2 worm cellular contexts compared by ENCODE assay signal in genomic region chrIII:13268856-13269255, ce11.
TF ChIP-seq lines count a peak whose summit lies in the region.

cpf-2 (minus strand) TSS chrIII:13268883.

TF ChIP-seq in whole organism, L4 larva, 104 proteins besides CTCF, POLR2A, EP300 and RAD21 (continued from another document):
- TF ChIP-seq zfp-3 (GFP tag; conservative IDR thresholded peaks at IDR 0.05; lab: Robert Waterston, UW) = no peak
- TF ChIP-seq dmd-6 (GFP tag; IDR thresholded peaks at IDR 0.05; lab: Robert Waterston, UW) = peak; percentile 34; the same call in 1 of the 2 replicates
- TF ChIP-seq ceh-20 (GFP tag; IDR thresholded peaks at IDR 0.05; lab: Robert Waterston, UW) = no peak
- TF ChIP-seq madf-5 (GFP tag; IDR thresholded peaks at IDR 0.05; lab: Robert Waterston, UW) = no peak
- peak; percentile 40 for TF ChIP-seq nhr-102 (tag; optimal IDR thresholded peaks at IDR 0.05; lab: Kevin White, UChicago)
- no peak for TF ChIP-seq nhr-28 (tag; optimal IDR thresholded peaks at IDR 0.05; lab: Kevin White, UChicago)
- no peak for TF ChIP-seq nhr-237 (tag; optimal IDR thresholded peaks at IDR 0.05; lab: Kevin White, UChicago)
- TF ChIP-seq nhr-77 (tag; optimal IDR thresholded peaks at IDR 0.05; lab: Kevin White, UChicago) = no peak
- no peak for TF ChIP-seq unc-39 (tag; optimal IDR thresholded peaks at IDR 0.05; lab: Kevin White, UChicago)
- TF ChIP-seq nhr-25 (tag; optimal IDR thresholded peaks at IDR 0.05; lab: Kevin White, UChicago; ENCODE audit: borderline replicate concordance, insufficient read depth) = peak; percentile 72
- 0 out of 2 replicates have a peak, but pooled peaks have one; percentile 22 for TF ChIP-seq vab-7 (GFP tag; IDR thresholded peaks at IDR 0.05; lab: Robert Waterston, UW)
- TF ChIP-seq T26A8.4 (GFP tag; IDR thresholded peaks at IDR 0.05; lab: Robert Waterston, UW) = peak; percentile 67
- TF ChIP-seq lin-15B (tag; optimal IDR thresholded peaks at IDR 0.05; lab: Kevin White, UChicago) = no peak
- no peak for TF ChIP-seq tag-97 (GFP tag; IDR thresholded peaks at IDR 0.05; lab: Robert Waterston, UW)
- TF ChIP-seq hlh-11 (tag; optimal IDR thresholded peaks at IDR 0.05; lab: Kevin White, UChicago) = peak; percentile 61
- TF ChIP-seq ZK337.2 (GFP tag; IDR thresholded peaks at IDR 0.05; lab: Robert Waterston, UW) = peak; percentile 54; the same call in 1 of the 2 replicates
- TF ChIP-seq daf-8 (GFP tag; IDR thresholded peaks at IDR 0.05; lab: Robert Waterston, UW) = no peak
- TF ChIP-seq daf-16 (GFP tag; optimal IDR thresholded peaks at IDR 0.05; lab: Kevin White, UChicago) = peak in 1 of 2 experiments; percentile 3
- TF ChIP-seq daf-16 (tag; optimal IDR thresholded peaks at IDR 0.05; lab: Kevin White, UChicago) = peak; percentile 52
- no peak for TF ChIP-seq snpc-1.2 (GFP tag; IDR thresholded peaks at IDR 0.05; lab: Robert Waterston, UW)
- TF ChIP-seq gei-8 (GFP tag; optimal IDR thresholded peaks at IDR 0.05; lab: Kevin White, UChicago) = no peak
- no peak for TF ChIP-seq madf-9 (GFP tag; conservative IDR thresholded peaks at IDR 0.05; lab: Robert Waterston, UW)
- no peak for TF ChIP-seq skn-1 (tag; optimal IDR thresholded peaks at IDR 0.05; lab: Kevin White, UChicago)
- TF ChIP-seq zip-11 (GFP tag; IDR thresholded peaks at IDR 0.05; lab: Robert Waterston, UW) = no peak
- TF ChIP-seq nhr-41 (GFP tag; IDR thresholded peaks at IDR 0.05; lab: Robert Waterston, UW) = no peak
- no peak for TF ChIP-seq F49E8.2 (tag; optimal IDR thresholded peaks at IDR 0.05; lab: Kevin White, UChicago; ENCODE audit: borderline replicate concordance)
- TF ChIP-seq ces-1 (GFP tag; optimal IDR thresholded peaks at IDR 0.05; lab: Kevin White, UChicago) = peak; percentile 17
- TF ChIP-seq egl-27 (tag; optimal IDR thresholded peaks at IDR 0.05; lab: Kevin White, UChicago) = no peak
- peak; percentile 32 for TF ChIP-seq lin-13 (GFP tag; optimal IDR thresholded peaks at IDR 0.05; lab: Kevin White, UChicago)
- TF ChIP-seq fos-1 (tag; optimal IDR thresholded peaks at IDR 0.05; lab: Kevin White, UChicago) = no peak
- no peak for TF ChIP-seq ZK546.5 (tag; optimal IDR thresholded peaks at IDR 0.05; lab: Kevin White, UChicago)
- TF ChIP-seq tra-1 (GFP tag; IDR thresholded peaks at IDR 0.05; lab: Robert Waterston, UW) = no peak
- no peak for TF ChIP-seq cey-2 (tag; optimal IDR thresholded peaks at IDR 0.05; lab: Kevin White, UChicago; ENCODE audit: borderline replicate concordance, insufficient read depth)
- peak; percentile 65 for TF ChIP-seq spr-1 (tag; optimal IDR thresholded peaks at IDR 0.05; lab: Kevin White, UChicago)
- no peak for TF ChIP-seq ztf-11 (tag; optimal IDR thresholded peaks at IDR 0.05; lab: Kevin White, UChicago)
- TF ChIP-seq lin-29 (GFP tag; IDR thresholded peaks at IDR 0.05; lab: Robert Waterston, UW) = no peak
- no peak for TF ChIP-seq Y75B8A.6 (GFP tag; IDR thresholded peaks at IDR 0.05; lab: Robert Waterston, UW)
- TF ChIP-seq Y5F2A.4 (GFP tag; optimal IDR thresholded peaks at IDR 0.05; lab: Kevin White, UChicago) = no peak
- peak; percentile 3 for TF ChIP-seq ceh-28 (tag; optimal IDR thresholded peaks at IDR 0.05; lab: Kevin White, UChicago)
- no peak for TF ChIP-seq mdl-1 (tag; optimal IDR thresholded peaks at IDR 0.05; lab: Kevin White, UChicago)
- TF ChIP-seq F26F4.8 (GFP tag; conservative IDR thresholded peaks at IDR 0.05; lab: Robert Waterston, UW) = no peak
- TF ChIP-seq nhr-10 (tag; optimal IDR thresholded peaks at IDR 0.05; lab: Kevin White, UChicago) = no peak
- TF ChIP-seq pha-4 (GFP tag; IDR thresholded peaks at IDR 0.05; lab: Robert Waterston, UW) = 0 out of 2 replicates have a peak, but pooled peaks have one; percentile 24
- TF ChIP-seq pha-4 (tag; optimal IDR thresholded peaks at IDR 0.05; lab: Kevin White, UChicago) = no peak
- TF ChIP-seq sdz-12 (GFP tag; optimal IDR thresholded peaks at IDR 0.05; lab: Kevin White, UChicago) = no peak
- TF ChIP-seq ama-1 (optimal IDR thresholded peaks at IDR 0.05; lab: Kevin White, UChicago) = no peak
- peak; percentile 99 for TF ChIP-seq aha-1 (tag; lab: Kevin White, UChicago)

TF ChIP-seq in whole organism, late embryonic, 69 proteins besides CTCF, POLR2A, EP300 and RAD21 (continued from another document):
- peak; percentile 67 for TF ChIP-seq ceh-2 (tag; optimal IDR thresholded peaks at IDR 0.05; lab: Kevin White, UChicago)
- no peak for TF ChIP-seq sox-2 (GFP tag; IDR thresholded peaks at IDR 0.05; lab: Robert Waterston, UW)
- no peak for TF ChIP-seq mec-3 (tag; optimal IDR thresholded peaks at IDR 0.05; lab: Kevin White, UChicago; ENCODE audit: borderline replicate concordance)
- peak; percentile 69 for TF ChIP-seq nfya-1 (tag; optimal IDR thresholded peaks at IDR 0.05; lab: Kevin White, UChicago)
